Worm (Caenorhabditis elegans) whole organism, late embryonic: ENCODE results near the gene flp-7.

Experiments
- F13H6.1 ChIP-seq: sonication (generic microtip); optimal IDR thresholded peaks from 2 replicates; lab custom pipeline; 2016; ENCODE audit warnings: missing genetic modification characterization, missing compliant biosample characterization
- ama-1 ChIP-seq: fragments of 150-350 bp; optimal IDR thresholded peaks from 2 replicates; lab custom pipeline; 2014
- pha-4 ChIP-seq: fragments of 150-350 bp; optimal IDR thresholded peaks from 2 replicates; lab custom pipeline; 2018; ENCODE audit warnings: missing biosample characterization, missing genetic modification reagents, missing genetic modification characterization

- TF ChIP-seq F13H6.1 (no peak), ama-1 (no peak), pha-4 (tag; lab: Kevin White, UChicago) (no peak)
Measured at ce11 chrX:5839143-5839542, 46.5 kb upstream of the flp-7 start.
